Fruit fly (Drosophila melanogaster): ENCODE results near the gene CG1824.

The CG1824 gene

dm6 chrX:12567663-12568062, 27.8 kb downstream of the CG1824 start:
- TF ChIP-seq cnc (optimal IDR thresholded peaks at IDR 0.05) (no peak), Mnt (GFP tag; optimal IDR thresholded peaks at IDR 0.05) (peak; percentile 14), Hr96 (GFP tag; optimal IDR thresholded peaks at IDR 0.05) (peak; percentile 43), CG14711 (tag; optimal IDR thresholded peaks at IDR 0.05) (peak; percentile 88), CG7101 (tag; optimal IDR thresholded peaks at IDR 0.05) (peak; percentile 92), tj (GFP tag; optimal IDR thresholded peaks at IDR 0.05) (peak; percentile 48), toe (GFP tag; optimal IDR thresholded peaks at IDR 0.05) (peak; percentile 11), bab1 (GFP tag; optimal IDR thresholded peaks at IDR 0.05) (no peak), cic (GFP tag; optimal IDR thresholded peaks at IDR 0.05) (no peak), pad (GFP tag; optimal IDR thresholded peaks at IDR 0.05) (peak; percentile 57), CG33017 (tag; optimal IDR thresholded peaks at IDR 0.05) (peak; percentile 87), CG5204 (GFP tag; optimal IDR thresholded peaks at IDR 0.05) (no peak), Crg-1 (GFP tag; optimal IDR thresholded peaks at IDR 0.05) (peak; percentile 28), Clk (GFP tag; optimal IDR thresholded peaks at IDR 0.05) (peak; percentile 60), CG7045 (GFP tag; optimal IDR thresholded peaks at IDR 0.05) (peak; percentile 82), kay (GFP tag; ENCODE audit: borderline replicate concordance) (no peak), ovo (GFP tag; optimal IDR thresholded peaks at IDR 0.05) (peak; percentile 64), CG11617 (GFP tag; optimal IDR thresholded peaks at IDR 0.05) (peak; percentile 69), CG1620 (GFP tag; optimal IDR thresholded peaks at IDR 0.05) (no peak), CG12768 (GFP tag; optimal IDR thresholded peaks at IDR 0.05) (peak; percentile 71)

DNA sequence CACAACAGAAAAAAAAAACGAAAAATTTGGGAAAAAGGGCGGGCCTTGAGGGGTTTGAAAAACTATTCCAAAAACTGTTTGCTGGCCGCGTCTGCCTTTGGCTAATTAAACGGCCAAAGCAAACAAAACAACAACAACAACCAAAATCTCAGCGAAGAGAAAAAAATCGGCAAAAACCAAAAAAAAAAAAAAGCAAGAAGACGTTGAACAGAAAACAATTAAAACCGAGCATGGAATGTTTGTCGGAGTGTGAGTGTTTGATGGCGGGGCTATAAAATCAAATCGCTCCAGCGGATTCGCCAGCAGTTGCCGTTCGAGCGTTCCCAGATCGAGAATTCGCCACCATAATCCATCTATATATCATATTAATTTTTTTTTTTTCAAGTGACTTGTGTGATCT, 42.6 kb downstream of the CG1824 start, which contains the start of gene Cpr11B:
Cpr11B (plus strand) TSS at position 301 of the 400 bp plus-strand sequence.
- TF ChIP-seq bab1 (GFP tag; optimal IDR thresholded peaks at IDR 0.05) = no peak
- TF ChIP-seq tj (GFP tag; optimal IDR thresholded peaks at IDR 0.05) = no peak
- no peak for TF ChIP-seq cnc (optimal IDR thresholded peaks at IDR 0.05)
- TF ChIP-seq cic (GFP tag; optimal IDR thresholded peaks at IDR 0.05) = no peak
- TF ChIP-seq Clk (GFP tag; optimal IDR thresholded peaks at IDR 0.05) = no peak
- TF ChIP-seq kay (GFP tag; ENCODE audit: borderline replicate concordance) = no peak
- no peak for TF ChIP-seq CG5204 (GFP tag; optimal IDR thresholded peaks at IDR 0.05)
- TF ChIP-seq Hr96 (GFP tag; optimal IDR thresholded peaks at IDR 0.05) = no peak
- no peak for TF ChIP-seq CG12768 (GFP tag; optimal IDR thresholded peaks at IDR 0.05)
- no peak for TF ChIP-seq Mnt (GFP tag; optimal IDR thresholded peaks at IDR 0.05)
- TF ChIP-seq CG7101 (tag; optimal IDR thresholded peaks at IDR 0.05) = no peak
- no peak for TF ChIP-seq ovo (GFP tag; optimal IDR thresholded peaks at IDR 0.05)
- TF ChIP-seq CG14711 (tag; optimal IDR thresholded peaks at IDR 0.05) = no peak
- TF ChIP-seq toe (GFP tag; optimal IDR thresholded peaks at IDR 0.05) = no peak

- no peak for TF ChIP-seq CG12768 (GFP tag; optimal IDR thresholded peaks at IDR 0.05)
- TF ChIP-seq Mnt (GFP tag; optimal IDR thresholded peaks at IDR 0.05) = peak; percentile 5
- peak; percentile 44 for TF ChIP-seq kay (GFP tag; ENCODE audit: borderline replicate concordance)
- TF ChIP-seq Hr96 (GFP tag; optimal IDR thresholded peaks at IDR 0.05) = peak; percentile 50
- peak; percentile 44 for TF ChIP-seq CG7101 (tag; optimal IDR thresholded peaks at IDR 0.05)
- peak; percentile 8 for TF ChIP-seq CG5204 (GFP tag; optimal IDR thresholded peaks at IDR 0.05)
- peak; percentile 34 for TF ChIP-seq CG7045 (GFP tag; optimal IDR thresholded peaks at IDR 0.05)
- no peak for TF ChIP-seq CG33017 (tag; optimal IDR thresholded peaks at IDR 0.05)
Observed at dm6 chrX:12547657-12548056, 47.8 kb downstream of the CG1824 start.

DNA sequence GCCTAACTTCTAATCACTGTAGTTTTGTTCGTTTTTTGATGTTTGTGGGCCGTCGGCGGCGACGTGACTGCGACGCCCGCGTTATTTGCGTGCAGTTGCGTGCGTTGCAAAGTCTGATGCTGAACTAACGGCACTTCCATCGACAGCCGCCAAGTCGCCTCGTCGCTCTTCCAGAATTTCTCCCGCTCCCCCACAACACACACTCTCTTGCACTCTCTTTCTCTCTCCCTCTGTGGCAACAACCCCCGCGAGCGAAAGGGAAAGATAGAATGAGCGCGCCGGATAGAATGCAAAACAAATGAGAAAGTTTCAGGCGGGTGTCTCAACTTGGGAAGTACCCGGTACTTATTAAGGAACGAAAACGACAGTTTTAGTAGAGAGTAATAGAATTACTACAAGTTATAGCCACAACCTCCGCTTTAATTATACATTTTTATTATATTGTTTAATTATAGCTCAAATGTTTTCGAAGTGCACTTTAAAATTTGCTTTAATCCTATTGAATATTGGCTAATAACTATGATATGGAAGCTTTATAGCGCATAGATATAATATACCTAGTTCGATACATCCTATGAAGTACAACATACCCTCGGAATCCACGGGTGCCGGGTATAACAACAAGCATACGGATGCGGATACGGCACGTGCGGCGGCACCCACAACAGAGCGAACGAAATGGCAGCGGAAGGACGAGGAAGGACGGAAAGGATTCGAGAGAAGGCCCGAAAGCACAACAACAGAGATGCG, 48.4 kb downstream of the CG1824 start:
- TF ChIP-seq Clk (GFP tag; optimal IDR thresholded peaks at IDR 0.05) = no peak
- TF ChIP-seq CG33017 (tag; optimal IDR thresholded peaks at IDR 0.05) = no peak
- TF ChIP-seq cic (GFP tag; optimal IDR thresholded peaks at IDR 0.05) = no peak
- TF ChIP-seq Crg-1 (GFP tag; optimal IDR thresholded peaks at IDR 0.05) = no peak
- no peak for TF ChIP-seq CG11617 (GFP tag; optimal IDR thresholded peaks at IDR 0.05)
- no peak for TF ChIP-seq CG1620 (GFP tag; optimal IDR thresholded peaks at IDR 0.05)
- no peak for TF ChIP-seq CG7045 (GFP tag; optimal IDR thresholded peaks at IDR 0.05)
- TF ChIP-seq cnc (optimal IDR thresholded peaks at IDR 0.05) = no peak
- no peak for TF ChIP-seq Hr96 (GFP tag; optimal IDR thresholded peaks at IDR 0.05)
- no peak for TF ChIP-seq CG7101 (tag; optimal IDR thresholded peaks at IDR 0.05)
- no peak for TF ChIP-seq toe (GFP tag; optimal IDR thresholded peaks at IDR 0.05)
- no peak for TF ChIP-seq Mnt (GFP tag; optimal IDR thresholded peaks at IDR 0.05)
- TF ChIP-seq kay (GFP tag; ENCODE audit: borderline replicate concordance) = no peak
- TF ChIP-seq bab1 (GFP tag; optimal IDR thresholded peaks at IDR 0.05) = no peak
- TF ChIP-seq tj (GFP tag; optimal IDR thresholded peaks at IDR 0.05) = no peak
- no peak for TF ChIP-seq CG5204 (GFP tag; optimal IDR thresholded peaks at IDR 0.05)
- no peak for TF ChIP-seq ovo (GFP tag; optimal IDR thresholded peaks at IDR 0.05)
- TF ChIP-seq pad (GFP tag; optimal IDR thresholded peaks at IDR 0.05) = no peak
- TF ChIP-seq CG14711 (tag; optimal IDR thresholded peaks at IDR 0.05) = no peak
- no peak for TF ChIP-seq CG12768 (GFP tag; optimal IDR thresholded peaks at IDR 0.05)

DNA sequence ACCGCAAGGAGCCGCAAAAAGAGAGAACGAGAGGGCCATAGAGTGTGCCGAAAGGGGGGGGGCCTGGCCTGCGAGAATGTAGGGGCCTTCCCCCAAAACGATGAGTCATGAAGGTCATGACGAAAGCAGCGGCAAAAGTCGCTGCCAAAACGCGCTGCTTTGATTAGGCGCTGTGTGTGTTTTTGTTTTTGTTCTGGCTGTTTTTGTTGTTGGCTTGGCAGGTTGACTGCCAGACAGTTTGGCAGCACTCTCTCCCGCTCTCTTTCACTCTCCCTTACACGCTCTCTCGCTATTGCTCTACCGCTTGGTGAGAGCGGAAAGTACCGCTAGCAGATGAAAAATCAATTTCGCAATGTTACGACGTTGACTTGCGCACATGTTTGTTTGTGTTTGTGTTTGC, 49.3 kb downstream of the CG1824 start:
- TF ChIP-seq CG7045 (GFP tag; optimal IDR thresholded peaks at IDR 0.05) (no peak), CG33017 (tag; optimal IDR thresholded peaks at IDR 0.05) (no peak), Crg-1 (GFP tag; optimal IDR thresholded peaks at IDR 0.05) (no peak), CG14711 (tag; optimal IDR thresholded peaks at IDR 0.05) (no peak), CG11617 (GFP tag; optimal IDR thresholded peaks at IDR 0.05) (no peak), CG7101 (tag; optimal IDR thresholded peaks at IDR 0.05) (no peak), CG5204 (GFP tag; optimal IDR thresholded peaks at IDR 0.05) (no peak), CG12768 (GFP tag; optimal IDR thresholded peaks at IDR 0.05) (no peak), CG1620 (GFP tag; optimal IDR thresholded peaks at IDR 0.05) (no peak), bab1 (GFP tag; optimal IDR thresholded peaks at IDR 0.05) (no peak), cic (GFP tag; optimal IDR thresholded peaks at IDR 0.05) (no peak)

Data from whole organism, adult.